Worm (Caenorhabditis elegans) whole organism, L1 larva: ENCODE measurements around the gene srh-215.

Source experiments
- ceh-88 ChIP-seq: fragments of 200-800 bp; sonication (Bioruptor generic); IDR thresholded peaks from 2 replicates; pipeline ENCODE4 v1.3.6; 2022; ENCODE audit warnings: missing genetic modification characterization, missing compliant biosample characterization
- efl-3 ChIP-seq: fragments of 200-800 bp; sonication (Bioruptor generic); optimal IDR thresholded peaks from 2 replicates; lab custom pipeline; 2018; ENCODE audit warnings: mild to moderate bottlenecking, missing genetic modification characterization, missing compliant biosample characterization
- nhr-12 ChIP-seq: sonication (generic microtip); optimal IDR thresholded peaks from 2 replicates; lab custom pipeline; 2017; ENCODE audit warnings: missing biosample characterization, missing genetic modification characterization
- nhr-19 ChIP-seq: fragments of 200-800 bp; sonication (Bioruptor generic); conservative IDR thresholded peaks from 2 replicates; pipeline ENCODE4 v1.3.6; 2022; ENCODE audit warnings: missing genetic modification characterization, missing compliant biosample characterization
- nhr-237 ChIP-seq: fragments of 150-350 bp; optimal IDR thresholded peaks from 2 replicates; lab custom pipeline; 2014; ENCODE audit warnings: missing biosample characterization, missing genetic modification characterization
- pag-3 ChIP-seq: sonication (generic microtip); optimal IDR thresholded peaks from 2 replicates; lab custom pipeline; 2017; ENCODE audit warnings: missing genetic modification characterization, mild to moderate bottlenecking, missing compliant biosample characterization, antibody characterized with exemption, borderline replicate concordance; ENCODE audit not compliant: insufficient read depth
- skn-1 ChIP-seq: fragments of 150-350 bp; optimal IDR thresholded peaks from 2 replicates; lab custom pipeline; 2014; ENCODE audit warnings: missing biosample characterization, missing genetic modification characterization
- zag-1 ChIP-seq: fragments of 150-350 bp; optimal IDR thresholded peaks from 2 replicates; lab custom pipeline; 2014; ENCODE audit warnings: missing biosample characterization, missing genetic modification characterization

DNA sequence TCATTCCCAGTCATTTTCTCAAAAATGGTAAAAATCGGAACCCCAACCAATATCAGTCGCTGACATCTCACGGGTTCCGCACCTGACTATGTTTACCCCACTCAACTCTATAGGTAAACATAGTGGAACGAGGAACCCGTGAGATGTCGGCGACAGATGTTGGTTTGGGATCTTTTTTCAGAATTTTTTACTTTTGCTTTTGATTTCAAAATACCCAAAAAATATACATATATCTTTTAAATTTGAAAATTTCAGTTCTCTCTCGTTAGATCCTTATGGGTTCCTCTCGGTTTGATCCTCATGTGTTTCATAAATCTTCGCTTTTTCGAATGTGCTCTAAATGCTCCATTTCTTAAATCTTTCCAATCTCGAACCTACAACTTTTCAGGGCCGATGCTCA lies 41.8 kb upstream of the srh-215 start, which contains the start of gene srw-23:
- TF ChIP-seq nhr-237 (tag; lab: Kevin White, UChicago): no peak
- TF ChIP-seq nhr-12 (tag; lab: Kevin White, UChicago): no peak
- TF ChIP-seq nhr-19 (GFP tag; lab: Robert Waterston, UW): no peak
- no peak for TF ChIP-seq ceh-88
- no peak for TF ChIP-seq pag-3 (tag; lab: Kevin White, UChicago)
- TF ChIP-seq efl-3 (GFP tag; lab: Kevin White, UChicago): no peak
- no peak for TF ChIP-seq zag-1
- no peak for TF ChIP-seq skn-1 (tag; lab: Kevin White, UChicago)
